Worm (Caenorhabditis elegans): ENCODE data around the gene nhr-12.

Gene nhr-12

DNA sequence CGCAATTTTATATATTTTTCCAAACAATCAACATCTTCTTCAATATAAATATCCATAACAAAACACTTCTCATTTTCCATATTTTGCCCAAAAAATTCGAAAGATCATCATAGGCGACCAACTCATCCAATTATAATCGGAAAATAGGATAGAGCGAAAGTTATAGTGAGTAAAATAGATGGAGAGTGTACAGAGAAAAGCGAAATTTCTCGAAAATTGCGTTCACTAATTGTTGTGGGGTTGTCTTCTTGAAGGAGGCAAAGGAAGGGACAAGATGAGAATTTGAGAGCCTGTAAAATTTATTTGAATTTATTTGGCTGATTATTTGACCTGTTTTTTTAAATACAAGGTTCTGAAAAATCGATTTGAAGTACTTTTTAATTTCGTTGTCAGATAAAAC, 48.3 kb downstream of the nhr-12 start:
- no peak for TF ChIP-seq ceh-40 (GFP tag; IDR thresholded peaks at IDR 0.05)
- no peak for TF ChIP-seq ztf-22 (GFP tag; optimal IDR thresholded peaks at IDR 0.05)
- no peak for TF ChIP-seq madf-3 (GFP tag; IDR thresholded peaks at IDR 0.05)
- TF ChIP-seq F57A8.1 (GFP tag; optimal IDR thresholded peaks at IDR 0.05), result no peak
- no peak for TF ChIP-seq F10E7.11 (tag; optimal IDR thresholded peaks at IDR 0.05)
- TF ChIP-seq him-1 (tag; optimal IDR thresholded peaks at IDR 0.05), result no peak
- no peak for TF ChIP-seq lin-26 (GFP tag; IDR thresholded peaks at IDR 0.05)
- TF ChIP-seq F23B12.7 (tag; optimal IDR thresholded peaks at IDR 0.05; ENCODE audit: insufficient read depth), result no peak
- no peak for TF ChIP-seq akir-1 (GFP tag; optimal IDR thresholded peaks at IDR 0.05)
- TF ChIP-seq tlf-1 (GFP tag; optimal IDR thresholded peaks at IDR 0.05), result no peak
- TF ChIP-seq ama-1 (optimal IDR thresholded peaks at IDR 0.05), result no peak
- no peak for TF ChIP-seq ama-1 (GFP tag; optimal IDR thresholded peaks at IDR 0.05)
- TF ChIP-seq Y56A3A.18 (GFP tag; IDR thresholded peaks at IDR 0.05), result no peak
- no peak for TF ChIP-seq Y79H2A.3 (GFP tag; conservative IDR thresholded peaks at IDR 0.05)
- no peak for TF ChIP-seq cebp-2 (GFP tag; IDR thresholded peaks at IDR 0.05)
- no peak for TF ChIP-seq F49E8.2 (tag; optimal IDR thresholded peaks at IDR 0.05; ENCODE audit: insufficient read depth)
- no peak for TF ChIP-seq somi-1 (GFP tag; optimal IDR thresholded peaks at IDR 0.05)
- no peak for TF ChIP-seq sea-2 (GFP tag; IDR thresholded peaks at IDR 0.05)

Data from whole organism, young adult.